Fruit fly (Drosophila melanogaster) whole organism, prepupa: ENCODE data around the gene CG42680.

Source experiments
- CG10631 ChIP-seq: fragments of 200-800 bp; sonication (Bioruptor generic); optimal IDR thresholded peaks from 2 replicates; lab custom pipeline; 2016; ENCODE audit warnings: missing biosample characterization, missing genetic modification characterization
- CG10669 ChIP-seq: fragments of 200-800 bp; sonication (Bioruptor generic); optimal IDR thresholded peaks from 3 replicates; lab custom pipeline; 2018; ENCODE audit warnings: missing biosample characterization, mild to moderate bottlenecking, missing genetic modification characterization, moderate library complexity
- CG11294 ChIP-seq: fragments of 200-800 bp; sonication (Bioruptor generic); IDR thresholded peaks from 2 replicates; pipeline ENCODE4 v1.3.6; 2022; ENCODE audit warnings: missing biosample characterization, missing genetic modification characterization
- CG11762 ChIP-seq: fragments of 200-800 bp; sonication (Bioruptor generic); optimal IDR thresholded peaks from 3 replicates; lab custom pipeline; 2016; ENCODE audit warnings: missing biosample characterization, missing genetic modification characterization; ENCODE audit not compliant: insufficient read depth
- CG11902 ChIP-seq: fragments of 200-800 bp; sonication (Bioruptor generic); optimal IDR thresholded peaks from 3 replicates; lab custom pipeline; 2016; ENCODE audit warnings: missing biosample characterization, missing genetic modification characterization
- CG15336 ChIP-seq: fragments of 200-800 bp; sonication (Bioruptor generic); IDR thresholded peaks from 2 replicates; pipeline ENCODE4 v1.3.6; 2022; ENCODE audit warnings: missing biosample characterization, missing genetic modification characterization
- CG16779 ChIP-seq: fragments of 200-800 bp; sonication (Bioruptor generic); optimal IDR thresholded peaks from 3 replicates; lab custom pipeline; 2017; ENCODE audit warnings: missing biosample characterization, mild to moderate bottlenecking, missing genetic modification characterization
- CG3032 ChIP-seq: fragments of 200-800 bp; optimal IDR thresholded peaks from 2 replicates; lab custom pipeline; 2019; ENCODE audit warnings: missing biosample characterization, mild to moderate bottlenecking, missing genetic modification characterization, moderate library complexity
- CG31627 ChIP-seq: fragments of 200-800 bp; sonication (Bioruptor generic); optimal IDR thresholded peaks from 3 replicates; lab custom pipeline; 2016; ENCODE audit warnings: missing biosample characterization, missing genetic modification characterization
- CG3919 ChIP-seq: fragments of 200-800 bp; sonication (Bioruptor generic); optimal IDR thresholded peaks from 3 replicates; lab custom pipeline; 2016; ENCODE audit warnings: missing biosample characterization, missing genetic modification characterization
- CG4318 ChIP-seq: fragments of 200-800 bp; sonication (Bioruptor generic); optimal IDR thresholded peaks from 3 replicates; lab custom pipeline; 2017; ENCODE audit warnings: missing biosample characterization, mild to moderate bottlenecking, missing genetic modification characterization
- CG6163 ChIP-seq: fragments of 200-800 bp; sonication (Bioruptor generic); IDR thresholded peaks from 3 replicates; pipeline ENCODE4 v1.3.6; 2022; ENCODE audit warnings: missing biosample characterization, missing genetic modification characterization
- CG6792 ChIP-seq: fragments of 200-800 bp; sonication (Bioruptor generic); optimal IDR thresholded peaks from 3 replicates; lab custom pipeline; 2016; ENCODE audit warnings: missing biosample characterization, missing genetic modification characterization
- CG6808 ChIP-seq: fragments of 200-800 bp; sonication (Bioruptor generic); optimal IDR thresholded peaks from 3 replicates; lab custom pipeline; 2017; ENCODE audit warnings: missing biosample characterization, missing genetic modification characterization, mild to moderate bottlenecking, moderate library complexity, missing genetic modification reagents
- CG7368 ChIP-seq: fragments of 200-800 bp; sonication (Bioruptor generic); optimal IDR thresholded peaks from 3 replicates; lab custom pipeline; 2016; ENCODE audit warnings: missing biosample characterization, missing genetic modification characterization
- CG8119 ChIP-seq: fragments of 200-800 bp; sonication (Bioruptor generic); IDR thresholded peaks from 3 replicates; pipeline ENCODE4 v1.3.6; 2022; ENCODE audit warnings: missing biosample characterization, missing genetic modification characterization
- CG8319 ChIP-seq: fragments of 200-800 bp; sonication (Bioruptor generic); optimal IDR thresholded peaks from 3 replicates; lab custom pipeline; 2016; ENCODE audit warnings: missing biosample characterization, missing genetic modification characterization
- CG8632 ChIP-seq: fragments of 200-800 bp; sonication (Bioruptor generic); optimal IDR thresholded peaks from 3 replicates; lab custom pipeline; 2016; ENCODE audit warnings: missing biosample characterization, missing genetic modification characterization
- Eip78C ChIP-seq: fragments of 200-800 bp; sonication (Bioruptor generic); peaks from one replicate; lab custom pipeline; 2016; ENCODE audit warnings: missing biosample characterization, missing genetic modification characterization
- Eip93F ChIP-seq: fragments of 200-800 bp; sonication (Bioruptor generic); optimal IDR thresholded peaks from 2 replicates; lab custom pipeline; 2016; ENCODE audit warnings: missing biosample characterization, mild to moderate bottlenecking, missing genetic modification characterization
- Ets21C ChIP-seq: fragments of 200-800 bp; sonication (Bioruptor generic); optimal IDR thresholded peaks from 3 replicates; lab custom pipeline; 2016; ENCODE audit warnings: missing biosample characterization, missing genetic modification characterization
- Hr38 ChIP-seq: sonication (Bioruptor generic); optimal IDR thresholded peaks from 2 replicates; lab custom pipeline; 2016; ENCODE audit warnings: missing biosample characterization, missing genetic modification characterization
- Hr39 ChIP-seq: fragments of 200-800 bp; sonication (Bioruptor generic); optimal IDR thresholded peaks from 2 replicates; lab custom pipeline; 2016; ENCODE audit warnings: missing biosample characterization, missing genetic modification characterization
- Hr4 ChIP-seq: fragments of 200-800 bp; sonication (Bioruptor generic); optimal IDR thresholded peaks from 3 replicates; lab custom pipeline; 2016; ENCODE audit warnings: missing biosample characterization, missing genetic modification characterization
- Lpt ChIP-seq: fragments of 200-800 bp; sonication (Bioruptor generic); optimal IDR thresholded peaks from 3 replicates; lab custom pipeline; 2016; ENCODE audit warnings: missing biosample characterization, missing genetic modification characterization
- Sox102F ChIP-seq: fragments of 200-800 bp; sonication (Bioruptor generic); optimal IDR thresholded peaks from 2 replicates; lab custom pipeline; 2016; ENCODE audit warnings: missing biosample characterization, mild to moderate bottlenecking, missing genetic modification characterization
- Sox14 ChIP-seq: fragments of 200-800 bp; sonication (Bioruptor generic); optimal IDR thresholded peaks from 3 replicates; lab custom pipeline; 2016; ENCODE audit warnings: missing biosample characterization, missing genetic modification characterization
- Sox15 ChIP-seq: fragments of 200-800 bp; sonication (Bioruptor generic); optimal IDR thresholded peaks from 3 replicates; lab custom pipeline; 2016; ENCODE audit warnings: missing biosample characterization, missing genetic modification characterization
- achi ChIP-seq: fragments of 200-800 bp; sonication (Bioruptor generic); optimal IDR thresholded peaks from 3 replicates; lab custom pipeline; 2016; ENCODE audit warnings: missing biosample characterization, missing genetic modification characterization
- acj6 ChIP-seq: fragments of 200-800 bp; sonication (Bioruptor generic); optimal IDR thresholded peaks from 3 replicates; lab custom pipeline; 2016; ENCODE audit warnings: missing biosample characterization, missing genetic modification characterization
- cyc ChIP-seq: fragments of 200-800 bp; sonication (Bioruptor generic); optimal IDR thresholded peaks from 3 replicates; lab custom pipeline; 2016; ENCODE audit warnings: missing biosample characterization, missing genetic modification characterization
- dac ChIP-seq: fragments of 200-800 bp; sonication (Bioruptor generic); optimal IDR thresholded peaks from 2 replicates; lab custom pipeline; 2017; ENCODE audit warnings: missing biosample characterization, mild to moderate bottlenecking, missing genetic modification characterization
- eg ChIP-seq: fragments of 200-800 bp; sonication (Bioruptor generic); IDR thresholded peaks from 3 replicates; pipeline ENCODE4 v1.3.6; 2022; ENCODE audit warnings: missing biosample characterization, missing genetic modification characterization
- fd59A ChIP-seq: fragments of 200-800 bp; sonication (Bioruptor generic); optimal IDR thresholded peaks from 2 replicates; lab custom pipeline; 2017; ENCODE audit warnings: missing biosample characterization, mild to moderate bottlenecking, missing genetic modification characterization, missing genetic modification reagents
- fkh ChIP-seq: fragments of 200-800 bp; sonication (Bioruptor generic); optimal IDR thresholded peaks from 3 replicates; lab custom pipeline; 2017; ENCODE audit warnings: missing biosample characterization, mild to moderate bottlenecking, missing genetic modification characterization, moderate library complexity
- lz ChIP-seq: fragments of 200-800 bp; sonication (Bioruptor generic); optimal IDR thresholded peaks from 3 replicates; lab custom pipeline; 2016; ENCODE audit warnings: missing biosample characterization, missing genetic modification characterization
- salr ChIP-seq, 2 experiments: fragments of 200-800 bp; sonication (Bioruptor generic); optimal IDR thresholded peaks; 3 replicates each; lab custom pipeline; 2016 to 2018; ENCODE audit warnings: missing biosample characterization in 2 of 2, missing genetic modification characterization in 2 of 2, mild to moderate bottlenecking in 1 of 2
- svp ChIP-seq: fragments of 200-800 bp; sonication (Bioruptor generic); peaks from one replicate; lab custom pipeline; 2016; ENCODE audit warnings: missing biosample characterization, missing genetic modification characterization
- topi ChIP-seq: fragments of 200-800 bp; sonication (Bioruptor generic); optimal IDR thresholded peaks from 3 replicates; lab custom pipeline; 2016; ENCODE audit warnings: missing biosample characterization, missing genetic modification characterization
- vri ChIP-seq: fragments of 200-800 bp; sonication (Bioruptor generic); optimal IDR thresholded peaks from 3 replicates; lab custom pipeline; 2016; ENCODE audit warnings: missing biosample characterization, mild to moderate bottlenecking, missing genetic modification characterization

The CG42680 gene

dm6 chr2L:14557743-14558142 lies 30.3 kb downstream of the CG42680 start (continued):
- peak; percentile 84 for TF ChIP-seq Hr39 (GFP tag; lab: Kevin White, UChicago)
- TF ChIP-seq svp (GFP tag; lab: Kevin White, UChicago), result peak; percentile 95
- no peak for TF ChIP-seq Hr38 (GFP tag; lab: Kevin White, UChicago)
- peak; percentile 63 for TF ChIP-seq CG11762 (GFP tag; lab: Kevin White, UChicago)
- TF ChIP-seq Ets21C, result peak; percentile 80
- peak; percentile 53 for TF ChIP-seq Eip93F (GFP tag; lab: Kevin White, UChicago)
- TF ChIP-seq topi (GFP tag; lab: Kevin White, UChicago), result peak; percentile 85
- TF ChIP-seq CG15336 (GFP tag; lab: Robert Waterston, UW), result peak; percentile 56; the same call in 1 of the 2 replicates
- TF ChIP-seq fd59A (GFP tag; lab: Kevin White, UChicago), result peak; percentile 81
- peak; percentile 64 for TF ChIP-seq Sox15 (GFP tag; lab: Kevin White, UChicago)
- TF ChIP-seq acj6 (GFP tag; lab: Kevin White, UChicago), result peak; percentile 88
- peak; percentile 62 for TF ChIP-seq Lpt
- TF ChIP-seq CG8632 (GFP tag; lab: Kevin White, UChicago), result peak; percentile 83
- TF ChIP-seq achi (GFP tag; lab: Kevin White, UChicago), result peak; percentile 86
- TF ChIP-seq vri (GFP tag; lab: Kevin White, UChicago), result peak; percentile 85
- peak; percentile 80 for TF ChIP-seq cyc (GFP tag; lab: Kevin White, UChicago)
- peak; percentile 46 for TF ChIP-seq Hr4 (GFP tag; lab: Kevin White, UChicago)

dm6 chr2L:14556811-14557210 lies 31.2 kb downstream of the CG42680 start:
- TF ChIP-seq CG3919 (GFP tag; lab: Kevin White, UChicago), result no peak
- no peak for TF ChIP-seq CG8632 (GFP tag; lab: Kevin White, UChicago)
- TF ChIP-seq fkh (GFP tag; lab: Kevin White, UChicago), result peak; percentile 93
- TF ChIP-seq CG11902 (GFP tag; lab: Kevin White, UChicago), result no peak
- TF ChIP-seq Eip78C, result peak; percentile 49
- TF ChIP-seq CG10631, result peak; percentile 15
- TF ChIP-seq Hr38 (GFP tag; lab: Kevin White, UChicago), result peak; percentile 18
- TF ChIP-seq, all 60 proteins: peak for 4

dm6 chr2L:14556224-14556623 lies 31.8 kb downstream of the CG42680 start:
- TF ChIP-seq salr (GFP tag; optimal IDR thresholded peaks at IDR 0.05; lab: Kevin White, UChicago) (peak in 1 of 2 experiments; percentile 67), fkh (GFP tag; lab: Kevin White, UChicago) (no peak)

- no peak for TF ChIP-seq Hr38 (GFP tag; lab: Kevin White, UChicago)
- TF ChIP-seq fkh (GFP tag; lab: Kevin White, UChicago), result peak; percentile 54
- peak; percentile 10 for TF ChIP-seq Eip78C
Observed at dm6 chr2L:14554592-14554887, 33.5 kb downstream of the CG42680 start.

dm6 chr2L:14553868-14554591 lies 34.0 kb downstream of the CG42680 start:
- peak; percentile 87 for TF ChIP-seq CG6163 (GFP tag; lab: Robert Waterston, UW)
- TF ChIP-seq CG8119 (GFP tag; lab: Robert Waterston, UW), result no peak
- peak; percentile 97 for TF ChIP-seq Eip78C
- TF ChIP-seq CG10669, result peak; percentile 87
- no peak for TF ChIP-seq CG11294 (GFP tag; lab: Robert Waterston, UW)
- peak; percentile 84 for TF ChIP-seq CG8319 (GFP tag; lab: Kevin White, UChicago)
- peak; percentile 80 for TF ChIP-seq CG7368
- peak; percentile 12 for TF ChIP-seq fkh (GFP tag; lab: Kevin White, UChicago)
- peak; percentile 76 for TF ChIP-seq CG10631
- no peak for TF ChIP-seq Hr38 (GFP tag; lab: Kevin White, UChicago)
- peak; percentile 87 for TF ChIP-seq CG6808 (GFP tag; lab: Kevin White, UChicago)
- TF ChIP-seq CG6792 (GFP tag; lab: Kevin White, UChicago), result peak; percentile 81
- peak; percentile 86 for TF ChIP-seq CG31627 (GFP tag; lab: Kevin White, UChicago)
- TF ChIP-seq Sox102F, result peak; percentile 87
- TF ChIP-seq eg (GFP tag; lab: Robert Waterston, UW), result no peak
- no peak for TF ChIP-seq CG4318 (GFP tag; lab: Kevin White, UChicago)
- TF ChIP-seq Hr39 (GFP tag; lab: Kevin White, UChicago), result peak; percentile 93
- peak; percentile 67 for TF ChIP-seq fd59A (GFP tag; lab: Kevin White, UChicago)
- peak; percentile 64 for TF ChIP-seq CG16779
- no peak for TF ChIP-seq dac (GFP tag; lab: Kevin White, UChicago)
- TF ChIP-seq Ets21C, result peak; percentile 81
- peak; percentile 87 for TF ChIP-seq lz (GFP tag; lab: Kevin White, UChicago)
- TF ChIP-seq CG15336 (GFP tag; lab: Robert Waterston, UW), result peak; percentile 35
- peak; percentile 89 for TF ChIP-seq CG3032 (tag; lab: Kevin White, UChicago)
- peak; percentile 75 for TF ChIP-seq achi (GFP tag; lab: Kevin White, UChicago)
- peak; percentile 81 for TF ChIP-seq Sox14 (GFP tag; lab: Kevin White, UChicago)
- TF ChIP-seq CG3919 (GFP tag; lab: Kevin White, UChicago), result peak; percentile 89
- TF ChIP-seq CG11762 (GFP tag; lab: Kevin White, UChicago), result peak; percentile 73
- TF ChIP-seq cyc (GFP tag; lab: Kevin White, UChicago), result peak; percentile 90
